Worm (Caenorhabditis elegans) whole organism, L4/young adult: ENCODE measurements around the gene srh-291.

Experiments
- dao-5 ChIP-seq: sonication (generic microtip); optimal IDR thresholded peaks from 2 replicates; lab custom pipeline; 2016; ENCODE audit warnings: missing genotype, missing genetic modification characterization, moderate library complexity, missing compliant biosample characterization
- him-1 ChIP-seq: sonication (generic microtip); optimal IDR thresholded peaks from 2 replicates; lab custom pipeline; 2016; ENCODE audit warnings: missing genotype, missing genetic modification reagents, missing genetic modification characterization, missing compliant biosample characterization

DNA sequence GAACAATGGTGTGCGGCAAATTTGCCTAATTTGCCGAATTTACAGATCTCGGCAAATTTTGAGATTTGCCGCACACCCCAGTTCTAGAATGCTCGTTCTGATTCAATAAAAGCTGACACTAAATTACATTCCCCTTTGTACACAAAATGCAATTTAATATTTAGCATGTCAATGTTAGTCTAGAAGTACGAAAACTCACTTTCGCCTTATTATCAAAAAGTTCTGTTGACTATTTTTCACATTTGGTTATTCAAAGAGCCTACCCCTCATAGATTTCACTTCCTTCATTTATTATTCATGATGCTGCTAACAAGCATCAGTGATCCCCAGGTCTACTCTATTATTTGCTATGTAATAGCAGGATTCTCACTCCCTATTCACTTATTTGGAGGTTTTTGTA, 13.1 kb downstream of the srh-291 start, which contains the start of gene srh-298:
- TF ChIP-seq him-1 (tag; lab: Kevin White, UChicago) (no peak), dao-5 (no peak)
